Fruit fly (Drosophila melanogaster) whole organism, adult: ENCODE data around the gene lectin-21Cb.

ENCODE experiments used
- CG11617 ChIP-seq: fragments of 200-800 bp; sonication (Bioruptor generic); optimal IDR thresholded peaks from 2 replicates; lab custom pipeline; 2017; ENCODE audit warnings: mild to moderate bottlenecking, missing biosample characterization, missing genetic modification reagents, missing genetic modification characterization
- CG12768 ChIP-seq: fragments of 200-800 bp; sonication (Bioruptor generic); optimal IDR thresholded peaks from 2 replicates; lab custom pipeline; 2017; ENCODE audit warnings: missing biosample characterization, missing genetic modification characterization, mild to moderate bottlenecking, moderate library complexity, missing genetic modification reagents
- CG14711 ChIP-seq: fragments of 200-800 bp; sonication (Bioruptor generic); optimal IDR thresholded peaks from 2 replicates; lab custom pipeline; 2018; ENCODE audit warnings: missing biosample characterization, mild to moderate bottlenecking, missing genetic modification characterization, moderate library complexity
- CG1620 ChIP-seq: fragments of 200-800 bp; sonication (Bioruptor generic); optimal IDR thresholded peaks from 2 replicates; lab custom pipeline; 2016; ENCODE audit warnings: missing biosample characterization, missing genetic modification characterization
- CG33017 ChIP-seq: fragments of 200-800 bp; sonication (Bioruptor generic); optimal IDR thresholded peaks from 2 replicates; lab custom pipeline; 2018; ENCODE audit warnings: missing biosample characterization, mild to moderate bottlenecking, missing genetic modification characterization, moderate library complexity
- CG5204 ChIP-seq: fragments of 200-800 bp; sonication (Bioruptor generic); optimal IDR thresholded peaks from 2 replicates; lab custom pipeline; 2016; ENCODE audit warnings: missing biosample characterization, missing genetic modification characterization
- CG7045 ChIP-seq: fragments of 200-800 bp; sonication (Bioruptor generic); optimal IDR thresholded peaks from 2 replicates; lab custom pipeline; 2017; ENCODE audit warnings: missing biosample characterization, mild to moderate bottlenecking, missing genetic modification characterization
- CG7101 ChIP-seq: fragments of 200-800 bp; sonication (Bioruptor generic); optimal IDR thresholded peaks from 2 replicates; lab custom pipeline; 2018; ENCODE audit warnings: missing biosample characterization, mild to moderate bottlenecking, missing genetic modification characterization, moderate library complexity
- Clk ChIP-seq: fragments of 200-800 bp; sonication (Bioruptor generic); optimal IDR thresholded peaks from 2 replicates; lab custom pipeline; 2017; ENCODE audit warnings: missing biosample characterization, missing genetic modification characterization
- Crg-1 ChIP-seq: fragments of 200-800 bp; sonication (Bioruptor generic); optimal IDR thresholded peaks from 2 replicates; lab custom pipeline; 2016; ENCODE audit warnings: missing biosample characterization, missing genetic modification characterization
- Hr96 ChIP-seq: fragments of 200-800 bp; sonication (Bioruptor generic); optimal IDR thresholded peaks from 2 replicates; lab custom pipeline; 2016; ENCODE audit warnings: missing biosample characterization, missing genetic modification characterization
- Mnt ChIP-seq: fragments of 200-800 bp; sonication (Bioruptor generic); optimal IDR thresholded peaks from 2 replicates; lab custom pipeline; 2016; ENCODE audit warnings: missing biosample characterization, mild to moderate bottlenecking, missing genetic modification characterization
- bab1 ChIP-seq: fragments of 200-800 bp; sonication (Bioruptor generic); optimal IDR thresholded peaks from 3 replicates; lab custom pipeline; 2019; ENCODE audit warnings: missing biosample characterization, mild to moderate bottlenecking, missing genetic modification characterization, moderate library complexity
- cic ChIP-seq: fragments of 200-800 bp; sonication (Bioruptor generic); optimal IDR thresholded peaks from 2 replicates; lab custom pipeline; 2017; ENCODE audit warnings: missing biosample characterization, mild to moderate bottlenecking, missing genetic modification characterization, moderate library complexity
- cnc ChIP-seq, 2 experiments: fragments of >200 bp; optimal IDR thresholded peaks; 2 replicates each; lab custom pipeline; 2017
- kay ChIP-seq: fragments of 200-800 bp; sonication (Bioruptor generic); peaks from one replicate; lab custom pipeline; 2016; ENCODE audit warnings: missing biosample characterization, missing genetic modification characterization, borderline replicate concordance
- ovo ChIP-seq: fragments of 200-800 bp; sonication (Bioruptor generic); optimal IDR thresholded peaks from 2 replicates; lab custom pipeline; 2016; ENCODE audit warnings: missing biosample characterization, missing genetic modification characterization
- pad ChIP-seq: fragments of 200-800 bp; sonication (Bioruptor generic); optimal IDR thresholded peaks from 3 replicates; lab custom pipeline; 2017; ENCODE audit warnings: missing biosample characterization, missing genetic modification characterization, mild to moderate bottlenecking, moderate library complexity, missing genetic modification reagents
- tj ChIP-seq: fragments of 200-800 bp; sonication (Bioruptor generic); optimal IDR thresholded peaks from 3 replicates; lab custom pipeline; 2017; ENCODE audit warnings: missing biosample characterization, mild to moderate bottlenecking, missing genetic modification characterization, moderate library complexity
- toe ChIP-seq: fragments of 200-800 bp; sonication (Bioruptor generic); optimal IDR thresholded peaks from 2 replicates; lab custom pipeline; 2016; ENCODE audit warnings: missing biosample characterization, missing genetic modification characterization

The lectin-21Cb gene

dm6 chr2L:621101-621500 lies at the start of gene lectin-21Cb:
TSS of gene lectin-21Cb (minus strand) at chr2L:621201.
- no peak for TF ChIP-seq Hr96 (GFP tag; lab: Kevin White, UChicago)

DNA sequence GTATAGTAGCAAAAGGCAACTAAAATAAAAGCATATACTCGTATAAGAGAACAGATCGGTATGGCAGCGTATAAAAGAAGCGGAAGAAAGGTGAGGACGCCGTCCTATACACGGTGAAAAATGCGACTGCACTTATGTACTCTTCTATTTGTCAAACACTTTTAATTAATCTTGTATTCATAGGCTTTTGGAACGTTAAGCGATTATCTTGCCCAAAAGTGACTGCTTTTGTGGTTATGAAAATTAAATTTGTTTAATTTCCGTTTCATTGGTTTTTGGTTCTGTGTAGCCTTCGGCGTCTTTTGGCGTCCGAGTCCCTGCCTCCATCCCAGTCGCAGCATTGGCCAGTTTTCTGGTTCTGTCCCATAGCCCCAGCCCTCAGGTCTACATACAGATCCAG lies 49.8 kb upstream of the lectin-21Cb start:
- TF ChIP-seq CG14711 (tag; lab: Kevin White, UChicago) (no peak), CG11617 (GFP tag; lab: Kevin White, UChicago) (no peak)

dm6 chr2L:668948-669581 lies 48.1 kb upstream of the lectin-21Cb start:
- TF ChIP-seq tj (GFP tag; lab: Kevin White, UChicago) (no peak), kay (GFP tag; lab: Kevin White, UChicago) (no peak)

DNA sequence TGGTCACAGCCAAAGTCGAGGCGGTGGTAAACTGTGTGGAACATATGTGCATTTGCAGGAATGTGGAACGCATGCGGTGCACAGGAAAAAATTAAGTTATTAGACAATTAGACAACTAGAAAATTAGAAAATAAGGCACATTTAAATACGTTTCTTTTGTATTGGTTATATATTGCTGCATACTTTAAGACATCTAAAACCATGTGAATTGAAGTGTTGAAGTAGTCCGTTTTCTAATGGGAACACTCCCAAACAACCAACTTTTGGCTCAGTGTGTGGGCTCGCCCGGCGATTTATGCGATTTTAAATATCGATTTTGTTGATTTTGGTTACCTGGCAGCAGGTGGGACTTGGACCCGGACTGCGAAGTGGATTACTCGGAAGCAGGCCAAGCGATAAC lies 43.3 kb upstream of the lectin-21Cb start:
- TF ChIP-seq toe (GFP tag; lab: Kevin White, UChicago) (no peak), Crg-1 (GFP tag; lab: Kevin White, UChicago) (no peak)

DNA sequence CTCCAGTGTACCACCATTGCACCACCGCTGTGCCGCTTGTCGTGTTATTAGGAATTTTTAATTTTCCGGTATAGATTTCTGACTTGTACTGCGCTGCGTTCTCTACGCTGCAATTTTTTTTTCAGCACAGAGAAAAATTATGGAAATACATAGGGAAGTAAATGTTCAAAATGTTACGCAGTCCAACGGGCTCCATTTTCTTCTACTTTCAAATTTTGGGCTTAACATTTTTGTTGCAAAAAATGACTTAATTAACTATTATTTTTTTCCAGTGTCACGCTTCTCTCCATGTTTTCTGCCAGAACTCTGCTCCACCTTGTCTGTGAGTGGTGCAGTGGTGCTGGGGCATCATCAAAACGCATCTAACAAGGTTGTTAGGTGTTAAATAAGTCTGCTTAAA lies 40.0 kb upstream of the lectin-21Cb start:
- TF ChIP-seq cic (GFP tag; lab: Kevin White, UChicago) (no peak), toe (GFP tag; lab: Kevin White, UChicago) (no peak), Hr96 (GFP tag; lab: Kevin White, UChicago) (no peak), kay (GFP tag; lab: Kevin White, UChicago) (no peak), CG7101 (tag; lab: Kevin White, UChicago) (no peak), CG1620 (no peak), Clk (no peak), cnc (optimal IDR thresholded peaks at IDR 0.05; lab: Kevin White, UChicago) (no peak), bab1 (GFP tag; lab: Kevin White, UChicago) (no peak), pad (no peak), CG12768 (GFP tag; lab: Kevin White, UChicago) (no peak), Crg-1 (GFP tag; lab: Kevin White, UChicago) (no peak), CG33017 (tag; lab: Kevin White, UChicago) (no peak)

DNA sequence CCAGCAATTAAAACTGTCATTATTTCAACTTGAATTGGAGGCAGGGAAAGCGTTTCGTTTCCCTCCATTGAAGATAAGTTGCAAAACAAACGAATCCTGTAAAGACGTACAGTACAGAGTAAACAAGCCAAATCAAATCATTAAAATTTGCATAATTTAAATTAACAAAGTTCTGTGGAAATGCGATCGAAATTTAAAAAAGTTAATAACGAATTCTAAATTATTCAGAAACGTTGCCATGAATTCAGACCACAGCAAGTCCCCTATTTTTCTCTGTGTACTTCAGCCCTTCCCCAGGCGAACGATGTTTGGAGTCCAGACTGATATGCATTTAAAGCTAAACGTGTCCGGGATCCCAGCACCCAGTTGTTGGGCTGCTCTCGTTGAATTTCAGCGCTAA lies 37.0 kb upstream of the lectin-21Cb start:
- TF ChIP-seq Crg-1 (GFP tag; lab: Kevin White, UChicago) (no peak), CG7045 (GFP tag; lab: Kevin White, UChicago) (no peak), CG1620 (no peak), Clk (no peak), CG33017 (tag; lab: Kevin White, UChicago) (no peak), Hr96 (GFP tag; lab: Kevin White, UChicago) (no peak), CG7101 (tag; lab: Kevin White, UChicago) (no peak), bab1 (GFP tag; lab: Kevin White, UChicago) (no peak), CG11617 (GFP tag; lab: Kevin White, UChicago) (no peak), pad (no peak), cnc (optimal IDR thresholded peaks at IDR 0.05; lab: Kevin White, UChicago) (no peak), CG14711 (tag; lab: Kevin White, UChicago) (no peak), CG5204 (GFP tag; lab: Kevin White, UChicago) (no peak), kay (GFP tag; lab: Kevin White, UChicago) (no peak), CG12768 (GFP tag; lab: Kevin White, UChicago) (no peak), Mnt (GFP tag; lab: Kevin White, UChicago) (no peak), cic (GFP tag; lab: Kevin White, UChicago) (no peak), tj (GFP tag; lab: Kevin White, UChicago) (no peak)

DNA sequence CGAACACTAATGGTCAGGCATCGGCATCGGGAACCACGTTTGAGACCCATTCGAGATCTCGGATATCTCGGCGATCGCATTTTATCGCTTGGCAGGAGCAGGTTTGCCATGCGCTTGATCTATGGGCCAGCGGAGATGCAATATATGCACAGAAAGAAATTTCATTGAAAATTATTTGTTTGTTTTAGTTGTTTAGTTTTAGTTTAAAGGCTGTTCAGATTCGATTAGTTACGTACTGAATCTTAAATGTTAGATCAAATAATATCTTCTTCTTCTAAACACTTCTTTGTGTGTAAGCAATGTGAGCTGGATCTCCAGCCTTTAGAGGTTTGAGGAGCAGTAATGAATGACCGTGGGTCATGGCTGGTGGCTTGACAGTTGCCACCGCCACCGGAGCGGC lies 32.8 kb upstream of the lectin-21Cb start:
- TF ChIP-seq CG11617 (GFP tag; lab: Kevin White, UChicago) (no peak), CG7045 (GFP tag; lab: Kevin White, UChicago) (no peak), Crg-1 (GFP tag; lab: Kevin White, UChicago) (no peak), Mnt (GFP tag; lab: Kevin White, UChicago) (no peak), toe (GFP tag; lab: Kevin White, UChicago) (no peak), CG1620 (no peak), CG5204 (GFP tag; lab: Kevin White, UChicago) (no peak), CG12768 (GFP tag; lab: Kevin White, UChicago) (no peak), cnc (optimal IDR thresholded peaks at IDR 0.05; lab: Kevin White, UChicago) (no peak), cic (GFP tag; lab: Kevin White, UChicago) (no peak)

DNA sequence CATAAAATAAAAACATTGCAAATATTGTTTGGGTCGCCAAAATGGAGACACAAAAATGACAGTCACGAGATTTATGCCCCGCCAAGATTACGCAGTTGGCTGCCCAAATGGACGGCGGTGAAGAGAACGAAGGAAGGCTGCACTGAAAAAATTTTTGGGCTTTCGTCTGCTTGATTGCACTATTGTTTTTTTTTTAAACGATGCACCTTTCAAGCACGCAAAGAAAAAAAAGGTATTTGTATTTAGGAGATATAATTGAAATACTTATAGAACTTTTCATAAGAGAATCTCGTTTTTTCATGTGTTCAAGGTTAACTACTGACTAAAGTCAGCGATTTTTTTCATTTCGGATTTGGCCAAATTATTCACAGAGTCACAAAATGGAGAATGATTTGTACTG lies 29.9 kb upstream of the lectin-21Cb start:
- TF ChIP-seq CG7045 (GFP tag; lab: Kevin White, UChicago) (no peak), CG1620 (no peak), Mnt (GFP tag; lab: Kevin White, UChicago) (no peak), toe (GFP tag; lab: Kevin White, UChicago) (no peak), pad (no peak), CG7101 (tag; lab: Kevin White, UChicago) (no peak), Crg-1 (GFP tag; lab: Kevin White, UChicago) (no peak), ovo (GFP tag; lab: Kevin White, UChicago) (no peak), CG14711 (tag; lab: Kevin White, UChicago) (no peak), Clk (no peak), tj (GFP tag; lab: Kevin White, UChicago) (no peak), bab1 (GFP tag; lab: Kevin White, UChicago) (no peak), cic (GFP tag; lab: Kevin White, UChicago) (no peak), Hr96 (GFP tag; lab: Kevin White, UChicago) (no peak), CG12768 (GFP tag; lab: Kevin White, UChicago) (no peak), CG11617 (GFP tag; lab: Kevin White, UChicago) (no peak), cnc (optimal IDR thresholded peaks at IDR 0.05; lab: Kevin White, UChicago) (no peak), kay (GFP tag; lab: Kevin White, UChicago) (no peak), CG5204 (GFP tag; lab: Kevin White, UChicago) (no peak)
